Worm (Caenorhabditis elegans) whole organism, L3 larva: ENCODE data around the gene D1086.6.

Experiments
- R02D3.7 ChIP-seq: fragments of 150-350 bp; optimal IDR thresholded peaks from 2 replicates; lab custom pipeline; 2014; ENCODE audit warnings: missing biosample characterization, missing genetic modification characterization
- ZK546.5 ChIP-seq: sonication (generic microtip); optimal IDR thresholded peaks from 2 replicates; lab custom pipeline; 2017; ENCODE audit warnings: missing biosample characterization, missing genetic modification characterization
- ama-1 ChIP-seq: fragments of 150-350 bp; optimal IDR thresholded peaks from 2 replicates; lab custom pipeline; 2018
- ceh-16 ChIP-seq: sonication (generic microtip); optimal IDR thresholded peaks from 2 replicates; lab custom pipeline; 2017; ENCODE audit warnings: missing biosample characterization, missing genetic modification characterization
- ceh-28 ChIP-seq: fragments of 150-350 bp; optimal IDR thresholded peaks from 2 replicates; lab custom pipeline; 2014; ENCODE audit warnings: missing biosample characterization, missing genetic modification reagents, missing genetic modification characterization
- ceh-82 ChIP-seq: fragments of 150-350 bp; optimal IDR thresholded peaks from 2 replicates; lab custom pipeline; 2014; ENCODE audit warnings: missing biosample characterization, missing genetic modification characterization
- ceh-9 ChIP-seq: sonication (generic microtip); optimal IDR thresholded peaks from 2 replicates; lab custom pipeline; 2018; ENCODE audit warnings: missing biosample characterization, missing genetic modification characterization
- daf-12 ChIP-seq: fragments of 150-350 bp; optimal IDR thresholded peaks from 2 replicates; lab custom pipeline; 2014; ENCODE audit warnings: missing biosample characterization, missing genetic modification reagents, missing genetic modification characterization
- egl-27 ChIP-seq: sonication (generic microtip); optimal IDR thresholded peaks from 4 replicates; lab custom pipeline; 2017; ENCODE audit warnings: missing biosample characterization, missing genetic modification reagents, missing genetic modification characterization
- egl-5 ChIP-seq: fragments of 150-350 bp; optimal IDR thresholded peaks from 2 replicates; lab custom pipeline; 2017; ENCODE audit warnings: missing biosample characterization, missing genetic modification reagents, missing genetic modification characterization, inconsistent platforms
- elt-3 ChIP-seq, 3 experiments: fragments of 150-350 bp in 1 of 3; sonication (generic microtip) in 2 of 3; optimal IDR thresholded peaks; 2 replicates in 2 of 3; 4 replicates in 1 of 3; lab custom pipeline; 2014 to 2017; ENCODE audit warnings: missing biosample characterization in 3 of 3, missing genetic modification characterization in 3 of 3
- eor-1 ChIP-seq, 2 experiments: fragments of 150-350 bp; optimal IDR thresholded peaks; 2 replicates each; lab custom pipeline; 2014 to 2018; ENCODE audit warnings: missing biosample characterization in 2 of 2, missing genetic modification characterization in 2 of 2
- fkh-10 ChIP-seq: sonication (generic microtip); optimal IDR thresholded peaks from 2 replicates; lab custom pipeline; 2017; ENCODE audit warnings: missing biosample characterization, missing genetic modification reagents, missing genetic modification characterization
- fos-1 ChIP-seq: fragments of 150-350 bp; optimal IDR thresholded peaks from 2 replicates; lab custom pipeline; 2014; ENCODE audit warnings: missing biosample characterization, missing genetic modification characterization
- hmg-11 ChIP-seq: sonication (generic microtip); optimal IDR thresholded peaks from 2 replicates; lab custom pipeline; 2016; ENCODE audit warnings: missing genetic modification characterization, missing compliant biosample characterization
- jun-1 ChIP-seq: fragments of 150-350 bp; optimal IDR thresholded peaks from 2 replicates; lab custom pipeline; 2014; ENCODE audit warnings: missing biosample characterization, missing genetic modification reagents, missing genetic modification characterization
- lin-15B ChIP-seq: fragments of 150-350 bp; optimal IDR thresholded peaks from 2 replicates; lab custom pipeline; 2014; ENCODE audit warnings: missing biosample characterization, missing genetic modification characterization
- lin-39 ChIP-seq: fragments of 150-350 bp; optimal IDR thresholded peaks from 2 replicates; lab custom pipeline; 2018; ENCODE audit warnings: missing biosample characterization, missing genetic modification reagents, missing genetic modification characterization
- mdl-1 ChIP-seq: fragments of 150-350 bp; optimal IDR thresholded peaks from 2 replicates; lab custom pipeline; 2014; ENCODE audit warnings: missing biosample characterization, missing genetic modification characterization
- nfya-1 ChIP-seq: sonication (generic microtip); optimal IDR thresholded peaks from 2 replicates; lab custom pipeline; 2017; ENCODE audit warnings: missing genetic modification characterization, mild to moderate bottlenecking, missing compliant biosample characterization, antibody characterized with exemption, moderate library complexity; ENCODE audit not compliant: insufficient read depth
- nhr-23 ChIP-seq: fragments of 150-350 bp; optimal IDR thresholded peaks from 2 replicates; lab custom pipeline; 2014; ENCODE audit warnings: missing biosample characterization, missing genetic modification reagents, missing genetic modification characterization
- nhr-237 ChIP-seq: fragments of 150-350 bp; optimal IDR thresholded peaks from 2 replicates; lab custom pipeline; 2014; ENCODE audit warnings: missing biosample characterization, missing genetic modification characterization
- nhr-25 ChIP-seq: sonication (generic microtip); optimal IDR thresholded peaks from 2 replicates; lab custom pipeline; 2017; ENCODE audit warnings: missing biosample characterization, missing genetic modification characterization
- nhr-28 ChIP-seq: fragments of 150-350 bp; optimal IDR thresholded peaks from 2 replicates; lab custom pipeline; 2014; ENCODE audit warnings: missing biosample characterization, missing genetic modification characterization
- nhr-43 ChIP-seq: sonication (generic microtip); optimal IDR thresholded peaks from 2 replicates; lab custom pipeline; 2016; ENCODE audit warnings: mild to moderate bottlenecking, missing genetic modification characterization, missing compliant biosample characterization; ENCODE audit not compliant: poor library complexity, severe bottlenecking
- nhr-76 ChIP-seq: fragments of 150-350 bp; sonication (generic microtip); optimal IDR thresholded peaks from 5 replicates; lab custom pipeline; 2014; ENCODE audit warnings: missing biosample characterization, missing genetic modification characterization
- nhr-77 ChIP-seq: fragments of 150-350 bp; optimal IDR thresholded peaks from 2 replicates; lab custom pipeline; 2014; ENCODE audit warnings: missing biosample characterization, missing genetic modification characterization
- pha-4 ChIP-seq: fragments of 150-350 bp; optimal IDR thresholded peaks from 2 replicates; lab custom pipeline; 2014; ENCODE audit warnings: missing biosample characterization, missing genetic modification reagents, missing genetic modification characterization
- pqm-1 ChIP-seq: fragments of 150-350 bp; optimal IDR thresholded peaks from 2 replicates; lab custom pipeline; 2017; ENCODE audit warnings: missing biosample characterization, missing genetic modification characterization, inconsistent platforms
- sea-2 ChIP-seq: fragments of 150-350 bp; sonication (generic microtip); optimal IDR thresholded peaks from 4 replicates; lab custom pipeline; 2014; ENCODE audit warnings: missing biosample characterization, missing genetic modification reagents, missing genetic modification characterization
- skn-1 ChIP-seq: fragments of 150-350 bp; optimal IDR thresholded peaks from 2 replicates; lab custom pipeline; 2014; ENCODE audit warnings: missing biosample characterization, missing genetic modification characterization
- snpc-4 ChIP-seq: fragments of 150-350 bp; optimal IDR thresholded peaks from 2 replicates; lab custom pipeline; 2014; ENCODE audit warnings: missing biosample characterization, missing genetic modification characterization
- tbx-2 ChIP-seq: sonication (generic microtip); optimal IDR thresholded peaks from 2 replicates; lab custom pipeline; 2016; ENCODE audit warnings: mild to moderate bottlenecking, missing genetic modification characterization, missing compliant biosample characterization
- unc-39 ChIP-seq: sonication (generic microtip); optimal IDR thresholded peaks from 4 replicates; lab custom pipeline; 2017; ENCODE audit warnings: missing biosample characterization, missing genetic modification characterization
- ztf-11 ChIP-seq: fragments of 150-350 bp; optimal IDR thresholded peaks from 2 replicates; lab custom pipeline; 2014; ENCODE audit warnings: missing biosample characterization, missing genetic modification characterization
- ztf-4 ChIP-seq: fragments of 150-350 bp; optimal IDR thresholded peaks from 2 replicates; lab custom pipeline; 2014; ENCODE audit warnings: missing biosample characterization, missing genetic modification characterization

D1086.6 gene

ce11 chrV:14057540-14057939, 22.1 kb upstream of the D1086.6 start, which contains the start of gene F58D12.3:
F58D12.3 (plus strand) TSS chrV:14057840.
- TF ChIP-seq mdl-1 (tag; lab: Kevin White, UChicago) = no peak
- no peak for TF ChIP-seq pqm-1 (tag; lab: Kevin White, UChicago)
- TF ChIP-seq daf-12 (tag; lab: Kevin White, UChicago) = no peak
- TF ChIP-seq unc-39 (tag; lab: Kevin White, UChicago) = no peak
- TF ChIP-seq pha-4 = no peak
- TF ChIP-seq tbx-2 (tag; lab: Kevin White, UChicago) = no peak
- TF ChIP-seq nhr-237 = no peak
- TF ChIP-seq nfya-1 (tag; lab: Kevin White, UChicago) = no peak
- TF ChIP-seq nhr-43 (tag; lab: Kevin White, UChicago) = no peak
- TF ChIP-seq ceh-16 (tag; lab: Kevin White, UChicago) = no peak
- no peak for TF ChIP-seq ceh-82 (tag; lab: Kevin White, UChicago)
- TF ChIP-seq ama-1 (lab: Kevin White, UChicago) = no peak
- TF ChIP-seq nhr-25 (tag; lab: Kevin White, UChicago) = no peak
- no peak for TF ChIP-seq snpc-4 (tag; lab: Kevin White, UChicago)
- TF ChIP-seq R02D3.7 (tag; lab: Kevin White, UChicago) = no peak
- no peak for TF ChIP-seq ZK546.5 (tag; lab: Kevin White, UChicago)
- TF ChIP-seq ztf-4 (tag; lab: Kevin White, UChicago) = no peak
- no peak for TF ChIP-seq lin-39
- TF ChIP-seq nhr-77 = no peak

ce11 chrV:14063980-14064379, 15.6 kb upstream of the D1086.6 start:
- TF ChIP-seq nfya-1 (tag; lab: Kevin White, UChicago) (peak; percentile 90), jun-1 (tag; lab: Kevin White, UChicago) (no peak)

- TF ChIP-seq lin-39 (no peak), tbx-2 (tag; lab: Kevin White, UChicago) (no peak), ceh-16 (tag; lab: Kevin White, UChicago) (no peak), nhr-237 (no peak), lin-15B (tag; lab: Kevin White, UChicago) (no peak), ztf-11 (tag; lab: Kevin White, UChicago) (no peak), pha-4 (no peak), nhr-28 (tag; lab: Kevin White, UChicago) (no peak), fkh-10 (no peak)
Observed at ce11 chrV:14064422-14064821, 15.2 kb upstream of the D1086.6 start, which contains the start of gene D1086.21. D1086.21 (plus strand) TSS chrV:14064722.

- TF ChIP-seq R02D3.7 (tag; lab: Kevin White, UChicago) = no peak
- TF ChIP-seq nhr-43 (tag; lab: Kevin White, UChicago) = no peak
- TF ChIP-seq ceh-9 = no peak
- no peak for TF ChIP-seq nhr-23
- no peak for TF ChIP-seq nhr-237
- no peak for TF ChIP-seq elt-3 (tag; optimal IDR thresholded peaks at IDR 0.05; lab: Kevin White, UChicago)
- no peak for TF ChIP-seq lin-39
- no peak for TF ChIP-seq jun-1 (tag; lab: Kevin White, UChicago)
- TF ChIP-seq daf-12 (tag; lab: Kevin White, UChicago) = no peak
- no peak for TF ChIP-seq hmg-11 (tag; lab: Kevin White, UChicago)
- no peak for TF ChIP-seq fos-1 (tag; lab: Kevin White, UChicago)
Observed at ce11 chrV:14067816-14068296, 11.7 kb upstream of the D1086.6 start, which contains the start of gene D1086.17. D1086.17 (plus strand) TSS chrV:14067866.

ce11 chrV:14069899-14070298, 9.7 kb upstream of the D1086.6 start:
- TF ChIP-seq ceh-28 (tag; lab: Kevin White, UChicago) (no peak), snpc-4 (tag; lab: Kevin White, UChicago) (no peak), ztf-11 (tag; lab: Kevin White, UChicago) (no peak), ceh-16 (tag; lab: Kevin White, UChicago) (no peak)

ce11 chrV:14074160-14074559, 5.4 kb upstream of the D1086.6 start, which contains the start of gene D1086.11:
D1086.11 (plus strand) TSS chrV:14074460.
- TF ChIP-seq ceh-28 (tag; lab: Kevin White, UChicago) (no peak), tbx-2 (tag; lab: Kevin White, UChicago) (no peak), egl-27 (tag; lab: Kevin White, UChicago) (no peak), sea-2 (GFP tag; lab: Kevin White, UChicago) (no peak), nhr-76 (tag; lab: Kevin White, UChicago) (no peak), ceh-82 (tag; lab: Kevin White, UChicago) (no peak), nhr-25 (tag; lab: Kevin White, UChicago) (no peak), egl-5 (no peak), eor-1 (tag; optimal IDR thresholded peaks at IDR 0.05; lab: Kevin White, UChicago) (no peak), skn-1 (tag; lab: Kevin White, UChicago) (no peak), nfya-1 (tag; lab: Kevin White, UChicago) (no peak)
